Fruit fly (Drosophila melanogaster): Measurements from ENCODE around the gene CG12708.

CG12708 gene

dm6 chrX:15712409-15712808 lies 37.1 kb downstream of the CG12708 start, which contains the start of gene HUWE1 (continued):
- no peak for TF ChIP-seq CG6689 (GFP tag; IDR thresholded peaks at IDR 0.05)
- no peak for TF ChIP-seq Awh (GFP tag; IDR thresholded peaks at IDR 0.05)
- TF ChIP-seq CG15269 (tag; optimal IDR thresholded peaks at IDR 0.05) = no peak
- TF ChIP-seq BEAF-32 (GFP tag; optimal IDR thresholded peaks at IDR 0.05) = peak; percentile 90
- TF ChIP-seq Dbx (GFP tag; IDR thresholded peaks at IDR 0.05) = peak; percentile 32; the same call in 1 of the 3 replicates
- TF ChIP-seq Fer3 (tag; optimal IDR thresholded peaks at IDR 0.05) = no peak
- TF ChIP-seq CG5953 (GFP tag; IDR thresholded peaks at IDR 0.05) = no peak
- no peak for TF ChIP-seq CG6683 (GFP tag; optimal IDR thresholded peaks at IDR 0.05)
- no peak for TF ChIP-seq da (GFP tag; optimal IDR thresholded peaks at IDR 0.05)
- TF ChIP-seq pho (GFP tag; optimal IDR thresholded peaks at IDR 0.05) = peak; percentile 19
- TF ChIP-seq h (optimal IDR thresholded peaks at IDR 0.05) = no peak
- no peak for TF ChIP-seq CG4404 (GFP tag; IDR thresholded peaks at IDR 0.05)
- TF ChIP-seq CG10267 (tag; optimal IDR thresholded peaks at IDR 0.05) = peak; percentile 94
- no peak for TF ChIP-seq CG18599 (GFP tag; optimal IDR thresholded peaks at IDR 0.05)
- TF ChIP-seq CG10147 (GFP tag; optimal IDR thresholded peaks at IDR 0.05) = no peak
- TF ChIP-seq Doc3 (GFP tag; IDR thresholded peaks at IDR 0.05; ENCODE audit: partially characterized antibody) = peak; percentile 71
- TF ChIP-seq chif (GFP tag; optimal IDR thresholded peaks at IDR 0.05) = no peak
- no peak for TF ChIP-seq CG4424 (GFP tag; optimal IDR thresholded peaks at IDR 0.05)
- peak; percentile 58; the same call in 2 of the 3 replicates for TF ChIP-seq zen2 (GFP tag; IDR thresholded peaks at IDR 0.05; ENCODE audit: partially characterized antibody)
- TF ChIP-seq CG13287 (GFP tag; IDR thresholded peaks at IDR 0.05; ENCODE audit: partially characterized antibody) = peak; percentile 89
- TF ChIP-seq Ets65A (GFP tag) = no peak
- no peak for TF ChIP-seq CG4820 (GFP tag; optimal IDR thresholded peaks at IDR 0.05)
- TF ChIP-seq Dek (tag; optimal IDR thresholded peaks at IDR 0.05) = no peak
- TF ChIP-seq Chrac-16 (GFP tag; optimal IDR thresholded peaks at IDR 0.05) = no peak
- no peak for TF ChIP-seq klu (GFP tag; IDR thresholded peaks at IDR 0.05)
- no peak for TF ChIP-seq grn (GFP tag; optimal IDR thresholded peaks at IDR 0.05)
- no peak for TF ChIP-seq Ravus (GFP tag; IDR thresholded peaks at IDR 0.05)
- TF ChIP-seq org-1 (GFP tag; optimal IDR thresholded peaks at IDR 0.05) = no peak
- peak; percentile 53; the same call in 1 of the 2 replicates for TF ChIP-seq CG2129 (GFP tag; IDR thresholded peaks at IDR 0.05; ENCODE audit: partially characterized antibody)
- TF ChIP-seq corto (GFP tag; optimal IDR thresholded peaks at IDR 0.05) = no peak
- TF ChIP-seq CG18011 (GFP tag; optimal IDR thresholded peaks at IDR 0.05) = no peak
- no peak for TF ChIP-seq wdn (GFP tag; IDR thresholded peaks at IDR 0.05)
- no peak for TF ChIP-seq CG8359 (GFP tag; optimal IDR thresholded peaks at IDR 0.05; ENCODE audit: borderline replicate concordance)
- peak; percentile 73 for TF ChIP-seq CG12659 (GFP tag; optimal IDR thresholded peaks at IDR 0.05)
- TF ChIP-seq vnd (GFP tag; IDR thresholded peaks at IDR 0.05; ENCODE audit: partially characterized antibody) = peak; percentile 67
- no peak for TF ChIP-seq ham (GFP tag; IDR thresholded peaks at IDR 0.05)
- no peak for TF ChIP-seq CG4854 (GFP tag; optimal IDR thresholded peaks at IDR 0.05)
- no peak for TF ChIP-seq E2f1 (GFP tag; IDR thresholded peaks at IDR 0.05)
- no peak for TF ChIP-seq Dip3 (GFP tag; optimal IDR thresholded peaks at IDR 0.05)
- TF ChIP-seq Neu2 (GFP tag; optimal IDR thresholded peaks at IDR 0.05; ENCODE audit: borderline replicate concordance) = peak; percentile 77
- TF ChIP-seq Elba2 (GFP tag; optimal IDR thresholded peaks at IDR 0.05) = no peak
- no peak for TF ChIP-seq nau (GFP tag; optimal IDR thresholded peaks at IDR 0.05)
- TF ChIP-seq Mrtf (GFP tag; IDR thresholded peaks at IDR 0.05) = no peak
- TF ChIP-seq Stat92E (GFP tag; optimal IDR thresholded peaks at IDR 0.05) = peak in 1 of 3 experiments; percentile 1
- TF ChIP-seq CG15696 (tag; optimal IDR thresholded peaks at IDR 0.05) = no peak
- TF ChIP-seq pros (GFP tag; optimal IDR thresholded peaks at IDR 0.05) = no peak
- peak; percentile 37 for TF ChIP-seq CG12391 (tag; optimal IDR thresholded peaks at IDR 0.05)
- no peak for TF ChIP-seq CG11456 (GFP tag; IDR thresholded peaks at IDR 0.05)
- no peak for TF ChIP-seq CG1603 (tag; optimal IDR thresholded peaks at IDR 0.05)
- no peak for TF ChIP-seq Oli (tag; optimal IDR thresholded peaks at IDR 0.05)
- no peak for TF ChIP-seq CG10654 (GFP tag; optimal IDR thresholded peaks at IDR 0.05)
